Fruit fly (Drosophila melanogaster) whole organism, pupa: ENCODE data around the gene Gr8a.
A peak's percentile ranks its signal among the peaks of the same experiment; 100 is the strongest.

Experiments
- CG10348 ChIP-seq: fragments of 200-800 bp; sonication (Bioruptor generic); IDR thresholded peaks from 2 replicates; pipeline ENCODE4 v1.3.6; 2022; ENCODE audit warnings: missing biosample characterization, missing genetic modification characterization
- CG13204 ChIP-seq: fragments of 200-800 bp; sonication (Bioruptor generic); optimal IDR thresholded peaks from 2 replicates; lab custom pipeline; 2018; ENCODE audit warnings: missing biosample characterization, mild to moderate bottlenecking, missing genetic modification characterization, moderate library complexity
- CG15710 ChIP-seq: fragments of 200-800 bp; sonication (Bioruptor generic); optimal IDR thresholded peaks from 2 replicates; lab custom pipeline; 2018; ENCODE audit warnings: missing biosample characterization, mild to moderate bottlenecking, missing genetic modification characterization, moderate library complexity
- CG17806 ChIP-seq: fragments of 200-800 bp; sonication (Bioruptor generic); optimal IDR thresholded peaks from 2 replicates; lab custom pipeline; 2018; ENCODE audit warnings: missing biosample characterization, mild to moderate bottlenecking, missing genetic modification characterization, moderate library complexity
- CG32121 ChIP-seq: fragments of 200-800 bp; sonication (Bioruptor generic); IDR thresholded peaks from 2 replicates; pipeline ENCODE4 v1.3.6; 2022; ENCODE audit warnings: missing biosample characterization, missing genetic modification characterization
- CG34367 ChIP-seq: fragments of 200-800 bp; sonication (Bioruptor generic); optimal IDR thresholded peaks from 2 replicates; lab custom pipeline; 2018; ENCODE audit warnings: missing biosample characterization, mild to moderate bottlenecking, missing genetic modification characterization
- CG8159 ChIP-seq: fragments of 200-800 bp; sonication (Bioruptor generic); optimal IDR thresholded peaks from 3 replicates; lab custom pipeline; 2018; ENCODE audit warnings: missing biosample characterization, mild to moderate bottlenecking, missing genetic modification characterization, moderate library complexity
- CG9948 ChIP-seq: fragments of 200-800 bp; sonication (Bioruptor generic); optimal IDR thresholded peaks from 2 replicates; lab custom pipeline; 2018; ENCODE audit warnings: missing biosample characterization, mild to moderate bottlenecking, missing genetic modification characterization, moderate library complexity
- EcR ChIP-seq: fragments of 200-800 bp; sonication (Bioruptor generic); optimal IDR thresholded peaks from 3 replicates; lab custom pipeline; 2019; ENCODE audit warnings: missing biosample characterization, missing genetic modification characterization, mild to moderate bottlenecking, moderate library complexity, missing genetic modification reagents
- Pif1A ChIP-seq: fragments of 200-800 bp; sonication (Bioruptor generic); optimal IDR thresholded peaks from 3 replicates; lab custom pipeline; 2016; ENCODE audit warnings: missing biosample characterization, missing genetic modification characterization
- Snoo ChIP-seq: fragments of 200-800 bp; sonication (Bioruptor generic); optimal IDR thresholded peaks from 3 replicates; lab custom pipeline; 2017; ENCODE audit warnings: missing biosample characterization, mild to moderate bottlenecking, missing genetic modification characterization, inconsistent platforms
- gl ChIP-seq: fragments of 200-800 bp; sonication (Bioruptor generic); optimal IDR thresholded peaks from 2 replicates; lab custom pipeline; 2018; ENCODE audit warnings: missing biosample characterization, mild to moderate bottlenecking, missing genetic modification characterization

- TF ChIP-seq CG10348 (GFP tag; lab: Robert Waterston, UW) (peak; percentile 21; the same call in 1 of the 2 replicates), CG15710 (tag; lab: Kevin White, UChicago) (peak; percentile 54), CG9948 (tag; lab: Kevin White, UChicago) (peak; percentile 25), EcR (GFP tag; lab: Kevin White, UChicago) (no peak), Snoo (tag; lab: Kevin White, UChicago) (peak; percentile 23), CG17806 (peak; percentile 40), CG34367 (peak; percentile 26), gl (tag; lab: Kevin White, UChicago) (no peak), CG32121 (GFP tag; lab: Robert Waterston, UW) (peak; percentile 27; the same call in 1 of the 2 replicates), Pif1A (GFP tag; lab: Kevin White, UChicago) (no peak), CG13204 (GFP tag; lab: Kevin White, UChicago) (no peak), CG8159 (tag; lab: Kevin White, UChicago) (no peak)
These were observed 33.3 kb upstream of the Gr8a start, which contains the start of gene CG12106 for dm6 chrX:9193604-9194003.
